Comparison of ENCODE assay signal across 2 fruit fly cellular contexts in the genomic region with DNA sequence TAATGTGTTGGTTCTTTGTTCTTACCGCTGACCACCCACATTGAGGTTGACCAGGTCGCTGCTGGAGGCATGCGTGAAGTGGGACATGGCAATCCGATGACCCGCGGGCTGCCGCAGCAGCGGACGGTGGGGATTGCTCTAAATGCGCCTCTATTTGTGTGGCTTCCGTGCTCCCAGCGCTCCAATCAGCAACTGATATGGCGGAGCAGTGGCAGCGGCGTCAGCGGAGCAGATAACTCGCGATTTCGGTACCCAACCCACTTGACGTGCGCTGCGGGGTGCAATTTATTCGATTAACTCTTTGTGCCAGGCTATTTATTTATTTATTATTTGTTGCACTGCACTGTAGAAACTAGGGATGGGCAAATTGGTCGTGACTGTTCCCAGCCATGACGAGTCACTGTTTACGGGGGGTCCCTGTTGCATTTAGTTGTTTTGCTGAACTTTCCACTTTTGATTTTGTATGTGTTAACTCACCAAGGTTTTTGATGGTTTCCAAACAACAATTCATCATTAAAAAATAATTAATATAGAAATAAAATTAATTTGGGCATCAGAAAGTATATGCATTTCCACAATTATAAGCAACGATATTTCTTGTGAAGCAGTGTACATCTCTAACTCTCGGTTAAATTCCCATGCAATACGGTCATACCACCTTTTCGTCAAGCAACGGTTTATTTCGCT.
TF ChIP-seq lines count a peak whose summit lies in the region.

A gene (minus strand): TSS at position 383 of the 687 bp plus-strand sequence.
A gene (plus strand): TSS at position 637 of the 687 bp plus-strand sequence.

TF ChIP-seq in whole organism, embryonic, 481 proteins besides CTCF, POLR2A, EP300 and RAD21 (continued from another document and continues in another):
- TF ChIP-seq h (optimal IDR thresholded peaks at IDR 0.05; lab: Kevin White, UChicago) (no peak), Hey (tag; optimal IDR thresholded peaks at IDR 0.05; lab: Kevin White, UChicago) (no peak), pb (GFP tag; optimal IDR thresholded peaks at IDR 0.05; lab: Kevin White, UChicago) (no peak), cad (GFP tag; optimal IDR thresholded peaks at IDR 0.05; lab: Kevin White, UChicago) (no peak), maf-S (GFP tag; optimal IDR thresholded peaks at IDR 0.05; lab: Kevin White, UChicago) (peak; percentile 2), chif (GFP tag; optimal IDR thresholded peaks at IDR 0.05; lab: Kevin White, UChicago) (peak in 1 of 2 experiments; percentile 20), CG12236 (GFP tag; optimal IDR thresholded peaks at IDR 0.05; lab: Kevin White, UChicago) (no peak), C15 (GFP tag; IDR thresholded peaks at IDR 0.05; lab: Robert Waterston, UW) (0 out of 3 replicates have a peak, but pooled peaks have one; percentile 17), Pdp1 (GFP tag; optimal IDR thresholded peaks at IDR 0.05; lab: Kevin White, UChicago) (no peak), Dek (tag; optimal IDR thresholded peaks at IDR 0.05; lab: Kevin White, UChicago) (peak; percentile 72), CG8290 (GFP tag; optimal IDR thresholded peaks at IDR 0.05; lab: Kevin White, UChicago) (peak; percentile 60), CG8290 (tag; optimal IDR thresholded peaks at IDR 0.05; lab: Kevin White, UChicago) (no peak), HLHmδ (GFP tag; optimal IDR thresholded peaks at IDR 0.05; lab: Kevin White, UChicago) (no peak), CG7963 (GFP tag; IDR thresholded peaks at IDR 0.05; lab: Robert Waterston, UW; ENCODE audit: partially characterized antibody) (peak; percentile 49; the same call in 2 of the 3 replicates), Ptx1 (GFP tag; IDR thresholded peaks at IDR 0.05; lab: Robert Waterston, UW) (peak; percentile 67; the same call in 1 of the 2 replicates), phol (tag; optimal IDR thresholded peaks at IDR 0.05; lab: Kevin White, UChicago) (peak; percentile 83), esg (GFP tag; conservative IDR thresholded peaks at IDR 0.05; lab: Robert Waterston, UW) (peak; percentile 46; the same call in 1 of the 2 replicates), pum (GFP tag; optimal IDR thresholded peaks at IDR 0.05; lab: Kevin White, UChicago) (peak; percentile 15), Doc3 (GFP tag; IDR thresholded peaks at IDR 0.05; lab: Robert Waterston, UW; ENCODE audit: partially characterized antibody) (peak; percentile 74), CG17829 (tag; optimal IDR thresholded peaks at IDR 0.05; lab: Kevin White, UChicago) (peak; percentile 78), Kr (GFP tag; optimal IDR thresholded peaks at IDR 0.05; lab: Kevin White, UChicago) (no peak), CG6791 (GFP tag; IDR thresholded peaks at IDR 0.05; lab: Robert Waterston, UW; ENCODE audit: partially characterized antibody) (peak; percentile 63), Sin3A (optimal IDR thresholded peaks at IDR 0.05; lab: Kevin White, UChicago) (peak; percentile 59), fd3F (GFP tag; optimal IDR thresholded peaks at IDR 0.05; lab: Kevin White, UChicago) (peak; percentile 58), gem (tag; optimal IDR thresholded peaks at IDR 0.05; lab: Kevin White, UChicago) (no peak), CG7357 (GFP tag; IDR thresholded peaks at IDR 0.05; lab: Robert Waterston, UW) (peak; percentile 50; the same call in 1 of the 3 replicates), eve (GFP tag; optimal IDR thresholded peaks at IDR 0.05; lab: Kevin White, UChicago) (no peak), Atf6 (GFP tag; IDR thresholded peaks at IDR 0.05; lab: Robert Waterston, UW) (peak; percentile 51; the same call in 1 of the 2 replicates), CG6854 (GFP tag; optimal IDR thresholded peaks at IDR 0.05; lab: Kevin White, UChicago) (no peak), NFAT (GFP tag; IDR thresholded peaks at IDR 0.05; lab: Robert Waterston, UW) (peak; percentile 64), slou (GFP tag; optimal IDR thresholded peaks at IDR 0.05; lab: Kevin White, UChicago) (peak; percentile 59), cwo (GFP tag; optimal IDR thresholded peaks at IDR 0.05; lab: Kevin White, UChicago) (no peak), CG10654 (GFP tag; optimal IDR thresholded peaks at IDR 0.05; lab: Kevin White, UChicago) (peak; percentile 50), CG18476 (GFP tag; optimal IDR thresholded peaks at IDR 0.05; lab: Kevin White, UChicago) (peak; percentile 25), Rfx (GFP tag; IDR thresholded peaks at IDR 0.05; lab: Robert Waterston, UW) (peak; percentile 68; the same call in 1 of the 2 replicates), gce (GFP tag; IDR thresholded peaks at IDR 0.05; lab: Robert Waterston, UW) (no peak), CG17186 (GFP tag; optimal IDR thresholded peaks at IDR 0.05; lab: Kevin White, UChicago) (peak; percentile 24), trem (tag; optimal IDR thresholded peaks at IDR 0.05; lab: Kevin White, UChicago) (peak; percentile 79), CG31441 (GFP tag; IDR thresholded peaks at IDR 0.05; lab: Robert Waterston, UW) (peak; percentile 97), tll (GFP tag; optimal IDR thresholded peaks at IDR 0.05; lab: Kevin White, UChicago) (peak in 1 of 2 experiments; percentile 44), CG12299 (tag; optimal IDR thresholded peaks at IDR 0.05; lab: Kevin White, UChicago) (no peak), lbe (GFP tag; optimal IDR thresholded peaks at IDR 0.05; lab: Kevin White, UChicago) (peak; percentile 65), HLH4C (GFP tag; IDR thresholded peaks at IDR 0.05; lab: Robert Waterston, UW; ENCODE audit: partially characterized antibody) (peak; percentile 71), pnt (GFP tag; optimal IDR thresholded peaks at IDR 0.05; lab: Kevin White, UChicago) (no peak), chinmo (GFP tag; IDR thresholded peaks at IDR 0.05; lab: Robert Waterston, UW; ENCODE audit: partially characterized antibody) (peak; percentile 79; the same call in 2 of the 4 replicates), lola (GFP tag; optimal IDR thresholded peaks at IDR 0.05; lab: Kevin White, UChicago) (peak in 1 of 3 experiments; percentile 74), CG31388 (GFP tag; optimal IDR thresholded peaks at IDR 0.05; lab: Kevin White, UChicago) (peak; percentile 65), CG10147 (GFP tag; optimal IDR thresholded peaks at IDR 0.05; lab: Kevin White, UChicago) (peak; percentile 78), Neu2 (GFP tag; optimal IDR thresholded peaks at IDR 0.05; lab: Kevin White, UChicago; ENCODE audit: borderline replicate concordance) (no peak), lmd (GFP tag; IDR thresholded peaks at IDR 0.05; lab: Robert Waterston, UW) (peak; percentile 65), CG9817 (tag; optimal IDR thresholded peaks at IDR 0.05; lab: Kevin White, UChicago) (peak; percentile 83), CG11247 (GFP tag; IDR thresholded peaks at IDR 0.05; lab: Robert Waterston, UW) (0 out of 2 replicates have a peak, but pooled peaks have one; percentile 29), al (GFP tag; IDR thresholded peaks at IDR 0.05; lab: Robert Waterston, UW) (peak; percentile 57), sisA (GFP tag; IDR thresholded peaks at IDR 0.05; lab: Robert Waterston, UW) (peak; percentile 58; the same call in 1 of the 2 replicates), Blimp-1 (GFP tag; optimal IDR thresholded peaks at IDR 0.05; lab: Kevin White, UChicago) (no peak), disco-r (GFP tag; optimal IDR thresholded peaks at IDR 0.05; lab: Kevin White, UChicago) (no peak), CG12155 (GFP tag; optimal IDR thresholded peaks at IDR 0.05; lab: Kevin White, UChicago) (peak; percentile 59)

TF ChIP-seq in whole organism, prepupa, 60 proteins besides CTCF, POLR2A, EP300 and RAD21 (continued from another document):
- TF ChIP-seq Ets96B (tag; optimal IDR thresholded peaks at IDR 0.05; lab: Kevin White, UChicago): peak; percentile 50
- TF ChIP-seq CG16779 (tag; optimal IDR thresholded peaks at IDR 0.05; lab: Kevin White, UChicago): no peak
- TF ChIP-seq ss (GFP tag; optimal IDR thresholded peaks at IDR 0.05; lab: Kevin White, UChicago): no peak
- TF ChIP-seq CG15336 (GFP tag; IDR thresholded peaks at IDR 0.05; lab: Robert Waterston, UW): 0 out of 2 replicates have a peak, but pooled peaks have one; percentile 23
- no peak for TF ChIP-seq CG7368 (GFP tag; optimal IDR thresholded peaks at IDR 0.05; lab: Kevin White, UChicago)
- TF ChIP-seq Hr39 (GFP tag; optimal IDR thresholded peaks at IDR 0.05; lab: Kevin White, UChicago): peak; percentile 52
- no peak for TF ChIP-seq Smox (GFP tag; optimal IDR thresholded peaks at IDR 0.05; lab: Kevin White, UChicago)
- no peak for TF ChIP-seq CG9139 (GFP tag; optimal IDR thresholded peaks at IDR 0.05; lab: Kevin White, UChicago)
- no peak for TF ChIP-seq vri (GFP tag; optimal IDR thresholded peaks at IDR 0.05; lab: Kevin White, UChicago)
- peak; percentile 64 for TF ChIP-seq CG3032 (tag; optimal IDR thresholded peaks at IDR 0.05; lab: Kevin White, UChicago)
- no peak for TF ChIP-seq Ets21C (GFP tag; optimal IDR thresholded peaks at IDR 0.05; lab: Kevin White, UChicago)
- no peak for TF ChIP-seq Gug (GFP tag; IDR thresholded peaks at IDR 0.05; lab: Robert Waterston, UW)
TF ChIP-seq in whole organism, prepupa: peak in this region for 24.
